Fruit fly (Drosophila melanogaster) whole organism, embryonic: ENCODE measurements around the gene CG4914.
A peak's percentile ranks its signal among the peaks of the same experiment; 100 is the strongest.

Experiments
- Aef1 ChIP-seq: fragments of 200-800 bp; sonication (Bioruptor generic); IDR thresholded peaks from 3 replicates; pipeline ENCODE4 v1.3.6; 2022; ENCODE audit warnings: missing biosample characterization, missing genetic modification characterization
- Atf6 ChIP-seq: fragments of 200-800 bp; sonication (Bioruptor generic); IDR thresholded peaks from 2 replicates; pipeline ENCODE4 v1.3.6; 2022; ENCODE audit warnings: missing biosample characterization, missing genetic modification characterization
- Bgb ChIP-seq: fragments of 200-800 bp; sonication (Bioruptor generic); IDR thresholded peaks from 2 replicates; pipeline ENCODE4 v1.3.6; 2022; ENCODE audit warnings: missing biosample characterization, missing genetic modification characterization; ENCODE audit not compliant: partially characterized antibody
- Blimp-1 ChIP-seq: fragments of 200-800 bp; sonication (Bioruptor generic); optimal IDR thresholded peaks from 3 replicates; lab custom pipeline; 2018; ENCODE audit warnings: missing biosample characterization, missing genetic modification characterization, mild to moderate bottlenecking, moderate library complexity, missing genetic modification reagents
- BtbVII ChIP-seq: fragments of 200-800 bp; sonication (Bioruptor generic); optimal IDR thresholded peaks from 3 replicates; lab custom pipeline; 2017; ENCODE audit warnings: missing biosample characterization, mild to moderate bottlenecking, missing genetic modification characterization
- CG10959 ChIP-seq: fragments of 200-800 bp; sonication (Bioruptor generic); IDR thresholded peaks from 2 replicates; pipeline ENCODE4 v1.3.6; 2022; ENCODE audit warnings: missing biosample characterization, missing genetic modification characterization
- CG13287 ChIP-seq: fragments of 200-800 bp; sonication (Bioruptor generic); IDR thresholded peaks from 2 replicates; pipeline ENCODE4 v1.3.6; 2022; ENCODE audit warnings: missing biosample characterization, missing genetic modification characterization; ENCODE audit not compliant: partially characterized antibody
- CG13624 ChIP-seq: fragments of 200-800 bp; sonication (Bioruptor generic); optimal IDR thresholded peaks from 2 replicates; lab custom pipeline; 2016; ENCODE audit warnings: missing biosample characterization, missing genetic modification characterization
- CG14014 ChIP-seq: fragments of 200-800 bp; sonication (Bioruptor generic); IDR thresholded peaks from 2 replicates; pipeline ENCODE4 v1.3.6; 2022; ENCODE audit warnings: missing biosample characterization, missing genetic modification characterization
- CG14860 ChIP-seq: fragments of 200-800 bp; sonication (Bioruptor generic); IDR thresholded peaks from 3 replicates; pipeline ENCODE4 v1.3.6; 2022; ENCODE audit warnings: missing biosample characterization, missing genetic modification characterization; ENCODE audit not compliant: partially characterized antibody
- CG15514 ChIP-seq: fragments of 200-800 bp; sonication (Bioruptor generic); optimal IDR thresholded peaks from 3 replicates; lab custom pipeline; 2017; ENCODE audit warnings: missing biosample characterization, missing genetic modification characterization, mild to moderate bottlenecking, moderate library complexity, missing genetic modification reagents
- CG18764 ChIP-seq: fragments of 200-800 bp; sonication (Bioruptor generic); optimal IDR thresholded peaks from 3 replicates; lab custom pipeline; 2016; ENCODE audit warnings: missing biosample characterization, missing genetic modification characterization
- CG31365 ChIP-seq: fragments of 200-800 bp; sonication (Bioruptor generic); optimal IDR thresholded peaks from 2 replicates; lab custom pipeline; 2018; ENCODE audit warnings: missing biosample characterization, mild to moderate bottlenecking, missing genetic modification characterization
- CG31388 ChIP-seq: fragments of 200-800 bp; sonication (Bioruptor generic); optimal IDR thresholded peaks from 2 replicates; lab custom pipeline; 2016; ENCODE audit warnings: missing biosample characterization, missing genetic modification characterization
- CG42726 ChIP-seq: fragments of 200-800 bp; sonication (Bioruptor generic); IDR thresholded peaks from 2 replicates; pipeline ENCODE4 v1.3.6; 2022; ENCODE audit warnings: missing biosample characterization, missing genetic modification characterization; ENCODE audit not compliant: partially characterized antibody
- CG4328 ChIP-seq: fragments of 200-800 bp; sonication (Bioruptor generic); optimal IDR thresholded peaks from 3 replicates; lab custom pipeline; 2017; ENCODE audit warnings: missing biosample characterization, missing genetic modification reagents, missing genetic modification characterization
- CG6689 ChIP-seq: fragments of 200-800 bp; sonication (Bioruptor generic); IDR thresholded peaks from 2 replicates; pipeline ENCODE4 v1.3.6; 2022; ENCODE audit warnings: missing biosample characterization, missing genetic modification characterization
- CG8924 ChIP-seq: fragments of 200-800 bp; optimal IDR thresholded peaks from 3 replicates; lab custom pipeline; 2019; ENCODE audit warnings: missing biosample characterization, mild to moderate bottlenecking, missing genetic modification characterization, moderate library complexity
- CG8944 ChIP-seq: fragments of 200-800 bp; sonication (Bioruptor generic); optimal IDR thresholded peaks from 3 replicates; lab custom pipeline; 2016; ENCODE audit warnings: missing biosample characterization, missing genetic modification characterization
- CG9932 ChIP-seq: fragments of 200-800 bp; sonication (Bioruptor generic); IDR thresholded peaks from 2 replicates; pipeline ENCODE4 v1.3.6; 2022; ENCODE audit warnings: missing biosample characterization, missing genetic modification characterization
- D ChIP-seq, 2 experiments: fragments of 200-800 bp in 1 of 2; fragments of >200 bp in 1 of 2; sonication (Bioruptor generic) in 1 of 2; optimal IDR thresholded peaks; 2 replicates in 1 of 2; 3 replicates in 1 of 2; lab custom pipeline; 2017; ENCODE audit warnings: mild to moderate bottlenecking in 1 of 2, missing biosample characterization in 1 of 2, missing genetic modification characterization in 1 of 2, missing genetic modification reagents in 1 of 2
- Eip74EF ChIP-seq, 2 experiments: fragments of 200-800 bp in 1 of 2; fragments of >200 bp in 1 of 2; sonication (Bioruptor generic) in 1 of 2; optimal IDR thresholded peaks; 2 replicates each; lab custom pipeline; 2017 to 2019; ENCODE audit warnings: missing biosample characterization in 2 of 2, missing genetic modification characterization in 2 of 2, mild to moderate bottlenecking in 1 of 2, moderate library complexity in 1 of 2
- Fer1 ChIP-seq: fragments of 200-800 bp; sonication (Bioruptor generic); optimal IDR thresholded peaks from 2 replicates; lab custom pipeline; 2017; ENCODE audit warnings: missing biosample characterization, mild to moderate bottlenecking, missing genetic modification characterization
- HLHmδ ChIP-seq: fragments of 200-800 bp; sonication (Bioruptor generic); optimal IDR thresholded peaks from 2 replicates; lab custom pipeline; 2018; ENCODE audit warnings: missing biosample characterization, mild to moderate bottlenecking, missing genetic modification characterization, moderate library complexity
- Hr78 ChIP-seq, 2 experiments: fragments of 200-800 bp in 1 of 2; fragments of >200 bp in 1 of 2; sonication (Bioruptor generic) in 1 of 2; optimal IDR thresholded peaks; 2 replicates each; lab custom pipeline; 2017 to 2019; ENCODE audit warnings: missing biosample characterization in 2 of 2, missing genetic modification characterization in 2 of 2, mild to moderate bottlenecking in 1 of 2, moderate library complexity in 1 of 2
- PHDP ChIP-seq: fragments of 200-800 bp; sonication (Bioruptor generic); optimal IDR thresholded peaks from 3 replicates; lab custom pipeline; 2018; ENCODE audit warnings: missing biosample characterization, mild to moderate bottlenecking, missing genetic modification characterization, moderate library complexity
- Sin3A ChIP-seq: fragments of >200 bp; optimal IDR thresholded peaks from 2 replicates; lab custom pipeline; 2018
- ara ChIP-seq: fragments of 200-800 bp; sonication (Bioruptor generic); IDR thresholded peaks from 2 replicates; pipeline ENCODE4 v1.3.6; 2022; ENCODE audit warnings: missing biosample characterization, missing genetic modification characterization
- az2 ChIP-seq: fragments of 200-800 bp; sonication (Bioruptor generic); optimal IDR thresholded peaks from 3 replicates; lab custom pipeline; 2016; ENCODE audit warnings: missing biosample characterization, missing genetic modification characterization
- cg ChIP-seq: fragments of 200-800 bp; sonication (Bioruptor generic); optimal IDR thresholded peaks from 3 replicates; lab custom pipeline; 2019; ENCODE audit warnings: missing biosample characterization, mild to moderate bottlenecking, missing genetic modification characterization, moderate library complexity
- crp ChIP-seq, 2 experiments: fragments of 200-800 bp; sonication (Bioruptor generic); optimal IDR thresholded peaks; 2 replicates in 1 of 2; 3 replicates in 1 of 2; lab custom pipeline; 2017; ENCODE audit warnings: missing biosample characterization in 2 of 2, missing genetic modification characterization in 2 of 2, mild to moderate bottlenecking in 1 of 2, moderate library complexity in 1 of 2
- dati ChIP-seq: fragments of 200-800 bp; sonication (Bioruptor generic); IDR thresholded peaks from 2 replicates; pipeline ENCODE4 v1.3.6; 2022; ENCODE audit warnings: missing biosample characterization, missing genetic modification characterization
- disco-r ChIP-seq: fragments of 200-800 bp; sonication (Bioruptor generic); optimal IDR thresholded peaks from 2 replicates; lab custom pipeline; 2016; ENCODE audit warnings: missing biosample characterization, missing genetic modification characterization
- fd3F ChIP-seq: fragments of 200-800 bp; sonication (Bioruptor generic); optimal IDR thresholded peaks from 2 replicates; lab custom pipeline; 2018; ENCODE audit warnings: missing biosample characterization, mild to moderate bottlenecking, missing genetic modification characterization, moderate library complexity
- ftz-f1 ChIP-seq: fragments of 200-800 bp; sonication (Bioruptor generic); optimal IDR thresholded peaks from 2 replicates; lab custom pipeline; 2016; ENCODE audit warnings: missing biosample characterization, missing genetic modification characterization
- insv ChIP-seq, 2 experiments: fragments of 200-800 bp; sonication (Bioruptor generic); optimal IDR thresholded peaks; 3 replicates each; lab custom pipeline; 2016 to 2018; ENCODE audit warnings: missing biosample characterization in 2 of 2, missing genetic modification characterization in 2 of 2
- nau ChIP-seq: fragments of 200-800 bp; sonication (Bioruptor generic); optimal IDR thresholded peaks from 3 replicates; lab custom pipeline; 2017; ENCODE audit warnings: missing biosample characterization, mild to moderate bottlenecking, missing genetic modification characterization, missing genetic modification reagents
- onecut ChIP-seq: fragments of 200-800 bp; sonication (Bioruptor generic); IDR thresholded peaks from 2 replicates; pipeline ENCODE4 v1.3.6; 2022; ENCODE audit warnings: missing biosample characterization, missing genetic modification characterization
- ranshi ChIP-seq: fragments of 200-800 bp; sonication (Bioruptor generic); IDR thresholded peaks from 2 replicates; pipeline ENCODE4 v1.3.6; 2022; ENCODE audit warnings: missing biosample characterization, missing genetic modification characterization
- repo ChIP-seq: fragments of 200-800 bp; sonication (Bioruptor generic); optimal IDR thresholded peaks from 2 replicates; lab custom pipeline; 2016; ENCODE audit warnings: missing biosample characterization, missing genetic modification characterization
- slbo ChIP-seq: fragments of 200-800 bp; sonication (Bioruptor generic); IDR thresholded peaks from 2 replicates; pipeline ENCODE4 v1.3.6; 2022; ENCODE audit warnings: missing biosample characterization, missing genetic modification characterization
- so ChIP-seq: fragments of 200-800 bp; sonication (Bioruptor generic); IDR thresholded peaks from 3 replicates; pipeline ENCODE4 v1.3.6; 2022; ENCODE audit warnings: missing biosample characterization, missing genetic modification characterization
- sob ChIP-seq: fragments of 200-800 bp; sonication (Bioruptor generic); IDR thresholded peaks from 2 replicates; pipeline ENCODE4 v1.3.6; 2022; ENCODE audit warnings: missing biosample characterization, missing genetic modification characterization
- sug ChIP-seq: fragments of 200-800 bp; optimal IDR thresholded peaks from 2 replicates; lab custom pipeline; 2019; ENCODE audit warnings: missing biosample characterization, mild to moderate bottlenecking, missing genetic modification characterization, moderate library complexity
- tap ChIP-seq: fragments of 200-800 bp; optimal IDR thresholded peaks from 3 replicates; lab custom pipeline; 2019; ENCODE audit warnings: missing biosample characterization, mild to moderate bottlenecking, missing genetic modification characterization, moderate library complexity
- ttk ChIP-seq: fragments of 200-800 bp; sonication (Bioruptor generic); IDR thresholded peaks from 2 replicates; pipeline ENCODE4 v2.1.2; 2022; ENCODE audit warnings: missing biosample characterization, missing genetic modification characterization
- vvl ChIP-seq: fragments of 200-800 bp; sonication (Bioruptor generic); IDR thresholded peaks from 2 replicates; pipeline ENCODE4 v1.3.6; 2022; ENCODE audit warnings: missing biosample characterization, missing genetic modification characterization
- yki ChIP-seq: fragments of >200 bp; optimal IDR thresholded peaks from 3 replicates; lab custom pipeline; 2018

The CG4914 gene

DNA sequence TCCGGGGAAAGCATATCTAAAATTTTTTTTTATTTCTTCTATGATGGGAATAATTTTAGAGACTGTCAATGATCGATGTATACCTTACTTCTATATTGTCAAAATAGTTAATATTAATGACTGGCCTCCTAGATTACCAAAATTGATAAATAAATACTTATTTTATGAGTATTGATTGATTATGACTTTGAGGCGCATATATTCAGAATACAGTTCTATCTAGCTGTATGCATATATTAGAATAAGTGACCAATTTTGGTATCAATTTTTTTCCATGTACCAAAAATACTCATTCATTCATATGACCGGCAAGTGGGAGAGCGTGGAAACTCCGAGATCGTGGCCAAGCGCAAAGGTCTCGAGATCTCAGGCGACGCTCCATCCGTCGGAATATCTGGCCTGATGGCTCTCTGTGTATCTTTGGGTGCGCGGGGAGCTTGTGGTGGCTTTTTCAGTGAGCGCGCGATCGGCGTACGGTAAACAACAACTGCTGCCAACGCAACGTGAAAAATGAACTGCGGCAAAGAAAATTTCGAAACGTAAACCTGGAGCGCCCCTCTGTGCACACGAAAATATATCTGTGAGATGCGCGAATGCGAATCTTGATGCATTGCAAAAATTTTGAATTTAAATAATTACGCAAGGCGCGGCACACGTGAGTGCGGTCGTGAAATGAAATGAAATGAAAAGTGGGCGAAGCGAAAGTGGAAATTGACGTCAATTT is 5.4 kb downstream of the CG4914 start, which contains the start of the genes CG43121 and ome (continued):
- TF ChIP-seq repo (GFP tag; lab: Kevin White, UChicago) (no peak), cg (GFP tag; lab: Kevin White, UChicago) (no peak), Eip74EF (GFP tag; optimal IDR thresholded peaks at IDR 0.05; lab: Kevin White, UChicago) (peak in 1 of 2 experiments; percentile 26), Atf6 (peak; percentile 62), HLHmδ (GFP tag; lab: Kevin White, UChicago) (no peak), sug (tag; lab: Kevin White, UChicago) (peak; percentile 8), insv (GFP tag; optimal IDR thresholded peaks at IDR 0.05; lab: Kevin White, UChicago) (no peak), ranshi (GFP tag; lab: Robert Waterston, UW) (no peak), sob (GFP tag; lab: Robert Waterston, UW) (peak; percentile 62), tap (peak; percentile 35), dati (GFP tag; lab: Robert Waterston, UW) (no peak), CG8944 (GFP tag; lab: Kevin White, UChicago) (no peak), BtbVII (GFP tag; lab: Kevin White, UChicago) (peak; percentile 40), CG18764 (GFP tag; lab: Kevin White, UChicago) (no peak), CG31365 (tag; lab: Kevin White, UChicago) (no peak), CG31388 (GFP tag; lab: Kevin White, UChicago) (no peak), crp (GFP tag; optimal IDR thresholded peaks at IDR 0.05; lab: Kevin White, UChicago) (no peak), ttk (no peak), ara (0 out of 2 replicates have a peak, but pooled peaks have one; percentile 27), slbo (GFP tag; lab: Robert Waterston, UW) (peak; percentile 25; the same call in 1 of the 2 replicates), az2 (GFP tag; lab: Kevin White, UChicago) (peak; percentile 12), Blimp-1 (GFP tag; lab: Kevin White, UChicago) (peak; percentile 88), fd3F (GFP tag; lab: Kevin White, UChicago) (peak; percentile 5), so (GFP tag; lab: Robert Waterston, UW) (peak; percentile 51; the same call in 1 of the 3 replicates), Bgb (GFP tag; lab: Robert Waterston, UW) (peak; percentile 35; the same call in 1 of the 2 replicates), CG6689 (no peak), Aef1 (0 out of 3 replicates have a peak, but pooled peaks have one; percentile 11), vvl (peak; percentile 42; the same call in 1 of the 2 replicates), PHDP (tag; lab: Kevin White, UChicago) (peak; percentile 28), disco-r (GFP tag; lab: Kevin White, UChicago) (no peak), yki (lab: Kevin White, UChicago) (no peak), CG13287 (peak; percentile 36; the same call in 1 of the 2 replicates), ftz-f1 (peak; percentile 13), CG14014 (GFP tag; lab: Robert Waterston, UW) (0 out of 2 replicates have a peak, but pooled peaks have one; percentile 41), CG13624 (peak; percentile 12), CG14860 (GFP tag; lab: Robert Waterston, UW) (no peak), CG4328 (GFP tag; lab: Kevin White, UChicago) (peak; percentile 35), Fer1 (GFP tag; lab: Kevin White, UChicago) (peak; percentile 43), CG42726 (GFP tag; lab: Robert Waterston, UW) (0 out of 2 replicates have a peak, but pooled peaks have one; percentile 12), Hr78 (GFP tag; optimal IDR thresholded peaks at IDR 0.05; lab: Kevin White, UChicago) (peak in 1 of 2 experiments; percentile 36), Sin3A (lab: Kevin White, UChicago) (no peak), onecut (GFP tag; lab: Robert Waterston, UW) (no peak), CG10959 (GFP tag; lab: Robert Waterston, UW) (0 out of 2 replicates have a peak, but pooled peaks have one; percentile 5), CG15514 (GFP tag; lab: Kevin White, UChicago) (peak; percentile 12), nau (GFP tag; lab: Kevin White, UChicago) (peak; percentile 11), CG9932 (GFP tag; lab: Robert Waterston, UW) (peak; percentile 44; the same call in 1 of the 2 replicates), CG8924 (tag; lab: Kevin White, UChicago) (peak; percentile 6), D (optimal IDR thresholded peaks at IDR 0.05; lab: Kevin White, UChicago) (no peak), D (GFP tag; optimal IDR thresholded peaks at IDR 0.05; lab: Kevin White, UChicago) (no peak)
